Worm (Caenorhabditis elegans): ENCODE results near the gene mlc-7.

DNA sequence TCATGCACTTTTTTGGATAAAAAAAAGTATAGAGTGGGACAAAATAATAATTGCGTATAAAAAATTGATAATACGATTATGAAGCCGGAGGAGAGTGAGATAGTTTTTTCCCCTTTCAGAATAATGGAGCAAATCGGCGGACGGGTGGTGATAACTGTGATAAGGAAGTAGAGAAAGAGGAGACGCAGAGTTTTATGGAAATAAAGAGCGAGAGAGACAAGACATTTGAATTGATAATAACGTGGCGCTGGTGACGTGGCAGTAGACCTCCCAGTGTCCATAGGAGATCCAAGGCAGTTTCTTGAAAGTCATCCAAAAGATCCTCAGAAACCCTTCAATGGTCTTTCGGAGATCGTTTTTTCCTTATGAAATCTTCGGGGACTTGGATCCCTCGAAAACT, 17.4 kb upstream of the mlc-7 start:
- TF ChIP-seq nhr-28 (tag; optimal IDR thresholded peaks at IDR 0.05) (no peak), lin-13 (tag; optimal IDR thresholded peaks at IDR 0.05) (no peak), elt-3 (tag; optimal IDR thresholded peaks at IDR 0.05) (no peak), lsy-2 (tag; optimal IDR thresholded peaks at IDR 0.05) (no peak), nhr-237 (tag; optimal IDR thresholded peaks at IDR 0.05) (no peak), ceh-39 (tag; optimal IDR thresholded peaks at IDR 0.05) (no peak), unc-62 (GFP tag; optimal IDR thresholded peaks at IDR 0.05) (no peak), nhr-76 (tag; optimal IDR thresholded peaks at IDR 0.05) (no peak), pha-4 (tag; optimal IDR thresholded peaks at IDR 0.05) (no peak), ceh-83 (GFP tag; optimal IDR thresholded peaks at IDR 0.05) (no peak), unc-39 (tag; optimal IDR thresholded peaks at IDR 0.05) (no peak), elt-1 (tag; optimal IDR thresholded peaks at IDR 0.05; ENCODE audit: borderline replicate concordance, insufficient read depth) (no peak), mep-1 (tag; optimal IDR thresholded peaks at IDR 0.05) (no peak)

All from whole organism, mixed stage, embryonic.